Worm (Caenorhabditis elegans) whole organism, L2 larva: Measurements from ENCODE around the gene gly-20.

Experiments used
- ZK546.5 ChIP-seq: sonication (generic microtip); optimal IDR thresholded peaks from 2 replicates; lab custom pipeline; 2017; ENCODE audit warnings: missing biosample characterization, missing genetic modification characterization
- ama-1 ChIP-seq: fragments of 150-350 bp; optimal IDR thresholded peaks from 2 replicates; lab custom pipeline; 2018; ENCODE audit warnings: inconsistent platforms
- crh-2 ChIP-seq: sonication (generic microtip); optimal IDR thresholded peaks from 2 replicates; lab custom pipeline; 2017; ENCODE audit warnings: missing biosample characterization, missing genetic modification characterization
- elt-3 ChIP-seq: sonication (generic microtip); optimal IDR thresholded peaks from 2 replicates; lab custom pipeline; 2017; ENCODE audit warnings: missing biosample characterization, missing genetic modification characterization
- lin-13 ChIP-seq: fragments of 150-350 bp; optimal IDR thresholded peaks from 2 replicates; lab custom pipeline; 2014; ENCODE audit warnings: missing biosample characterization, missing genetic modification reagents, missing genetic modification characterization
- mab-5 ChIP-seq: fragments of 150-350 bp; optimal IDR thresholded peaks from 2 replicates; lab custom pipeline; 2014; ENCODE audit warnings: missing biosample characterization, missing genetic modification characterization
- nhr-11 ChIP-seq: fragments of 150-350 bp; optimal IDR thresholded peaks from 2 replicates; lab custom pipeline; 2014; ENCODE audit warnings: missing biosample characterization, missing genetic modification characterization
- nhr-12 ChIP-seq: fragments of 150-350 bp; optimal IDR thresholded peaks from 2 replicates; lab custom pipeline; 2014; ENCODE audit warnings: missing biosample characterization, missing genetic modification characterization
- unc-39 ChIP-seq: fragments of 150-350 bp; optimal IDR thresholded peaks from 2 replicates; lab custom pipeline; 2014; ENCODE audit warnings: missing biosample characterization, missing genetic modification characterization
- unc-62 ChIP-seq: fragments of 150-350 bp; optimal IDR thresholded peaks from 2 replicates; lab custom pipeline; 2014; ENCODE audit warnings: missing biosample characterization, missing genetic modification reagents, missing genetic modification characterization
- ztf-11 ChIP-seq: sonication (generic microtip); optimal IDR thresholded peaks from 2 replicates; lab custom pipeline; 2017; ENCODE audit warnings: missing biosample characterization, missing genetic modification characterization

- TF ChIP-seq ztf-11 (tag; lab: Kevin White, UChicago) (no peak), ama-1 (lab: Kevin White, UChicago) (no peak), nhr-12 (no peak), unc-39 (no peak), nhr-11 (tag; lab: Kevin White, UChicago) (no peak), ZK546.5 (no peak), lin-13 (GFP tag; lab: Kevin White, UChicago) (no peak), crh-2 (tag; lab: Kevin White, UChicago) (no peak), unc-62 (GFP tag; lab: Kevin White, UChicago) (no peak), mab-5 (tag; lab: Kevin White, UChicago) (no peak), elt-3 (no peak)
These were observed 30.5 kb downstream of the gly-20 start for ce11 chrV:11312904-11313303.
